Fruit fly (Drosophila melanogaster): ENCODE measurements around the gene vvl.

Gene vvl

DNA sequence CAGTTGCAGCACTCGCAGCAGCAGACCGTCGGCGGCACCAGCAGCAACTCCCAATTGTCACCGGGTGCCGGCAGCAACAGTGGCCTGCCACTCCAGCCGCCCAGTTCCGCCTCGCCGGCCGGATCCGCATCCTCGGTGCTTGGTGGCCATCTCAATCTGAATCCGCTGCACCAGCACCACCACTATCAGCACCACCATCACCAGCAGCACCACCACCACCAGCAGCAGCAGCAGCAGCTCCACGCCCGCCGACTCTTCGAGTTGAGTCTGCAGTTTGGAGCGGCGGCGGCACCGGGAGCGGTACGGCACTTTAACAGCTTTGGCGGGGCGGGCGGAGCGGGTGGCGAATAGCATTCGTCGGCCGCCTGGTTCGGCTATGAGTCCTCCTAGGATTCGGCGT lies 2.7 kb downstream of the vvl start:
- TF ChIP-seq Hr38 (GFP tag; optimal IDR thresholded peaks at IDR 0.05), result no peak
- TF ChIP-seq Gug (GFP tag; IDR thresholded peaks at IDR 0.05), result no peak
- no peak for TF ChIP-seq cyc (GFP tag; optimal IDR thresholded peaks at IDR 0.05)
- TF ChIP-seq CG8119 (GFP tag; IDR thresholded peaks at IDR 0.05), result no peak
- TF ChIP-seq CG15336 (GFP tag; IDR thresholded peaks at IDR 0.05), result no peak
- no peak for TF ChIP-seq Hr4 (GFP tag; optimal IDR thresholded peaks at IDR 0.05)
- no peak for TF ChIP-seq Eip75B (GFP tag; optimal IDR thresholded peaks at IDR 0.05)
- TF ChIP-seq Lpt (GFP tag; optimal IDR thresholded peaks at IDR 0.05), result no peak

dm6 chr3L:6797395-6798006 lies 7.5 kb downstream of the vvl start:
- peak; percentile 43 for TF ChIP-seq Eip78C (GFP tag)
- no peak for TF ChIP-seq net (GFP tag; optimal IDR thresholded peaks at IDR 0.05)
- TF ChIP-seq CG11902 (GFP tag; optimal IDR thresholded peaks at IDR 0.05), result no peak
- peak; percentile 8; the same call in 1 of the 2 replicates for TF ChIP-seq Gug (GFP tag; IDR thresholded peaks at IDR 0.05)
- peak; percentile 2 for TF ChIP-seq CG3032 (tag; optimal IDR thresholded peaks at IDR 0.05)
- no peak for TF ChIP-seq CG15336 (GFP tag; IDR thresholded peaks at IDR 0.05)
- peak; percentile 30 for TF ChIP-seq CG10631 (GFP tag; optimal IDR thresholded peaks at IDR 0.05)
- TF ChIP-seq CG8319 (GFP tag; optimal IDR thresholded peaks at IDR 0.05), result no peak
- TF ChIP-seq spab (GFP tag; optimal IDR thresholded peaks at IDR 0.05), result no peak
- TF ChIP-seq pdm3 (GFP tag; optimal IDR thresholded peaks at IDR 0.05), result no peak
- no peak for TF ChIP-seq CG11294 (GFP tag; IDR thresholded peaks at IDR 0.05)
- TF ChIP-seq svp (GFP tag), result no peak
- TF ChIP-seq CG11762 (GFP tag; optimal IDR thresholded peaks at IDR 0.05; ENCODE audit: insufficient read depth), result no peak
- no peak for TF ChIP-seq CG16779 (tag; optimal IDR thresholded peaks at IDR 0.05)
- TF ChIP-seq fkh (GFP tag; optimal IDR thresholded peaks at IDR 0.05), result no peak
- no peak for TF ChIP-seq esn (GFP tag; optimal IDR thresholded peaks at IDR 0.05)
- TF ChIP-seq fd59A (GFP tag; optimal IDR thresholded peaks at IDR 0.05), result no peak
- TF ChIP-seq CG6276 (GFP tag; optimal IDR thresholded peaks at IDR 0.05), result no peak
- TF ChIP-seq CG6792 (GFP tag; optimal IDR thresholded peaks at IDR 0.05), result no peak
- no peak for TF ChIP-seq Met (GFP tag; optimal IDR thresholded peaks at IDR 0.05)
- no peak for TF ChIP-seq Ets21C (GFP tag; optimal IDR thresholded peaks at IDR 0.05)
- no peak for TF ChIP-seq Lpt (GFP tag; optimal IDR thresholded peaks at IDR 0.05)
- no peak for TF ChIP-seq ss (GFP tag; optimal IDR thresholded peaks at IDR 0.05)
- TF ChIP-seq Ets96B (tag; optimal IDR thresholded peaks at IDR 0.05), result no peak
- no peak for TF ChIP-seq cyc (GFP tag; optimal IDR thresholded peaks at IDR 0.05)
- TF ChIP-seq Eip93F (GFP tag; optimal IDR thresholded peaks at IDR 0.05), result no peak
- TF ChIP-seq CG32006 (GFP tag; optimal IDR thresholded peaks at IDR 0.05), result peak; percentile 51
- TF ChIP-seq CG4318 (GFP tag; optimal IDR thresholded peaks at IDR 0.05), result no peak
- no peak for TF ChIP-seq Hr38 (GFP tag; optimal IDR thresholded peaks at IDR 0.05)
- TF ChIP-seq CG9139 (GFP tag; optimal IDR thresholded peaks at IDR 0.05), result no peak
- no peak for TF ChIP-seq CG34406 (GFP tag; optimal IDR thresholded peaks at IDR 0.05)

dm6 chr3L:6799550-6799949 lies 9.6 kb downstream of the vvl start:
- peak; percentile 31 for TF ChIP-seq achi (GFP tag; optimal IDR thresholded peaks at IDR 0.05)
- peak; percentile 19 for TF ChIP-seq spab (GFP tag; optimal IDR thresholded peaks at IDR 0.05)
- peak; percentile 17 for TF ChIP-seq Hr39 (GFP tag; optimal IDR thresholded peaks at IDR 0.05)
- peak; percentile 2 for TF ChIP-seq CG8632 (GFP tag; optimal IDR thresholded peaks at IDR 0.05)
- peak; percentile 50 for TF ChIP-seq Ets96B (tag; optimal IDR thresholded peaks at IDR 0.05)
- TF ChIP-seq salr (GFP tag; optimal IDR thresholded peaks at IDR 0.05), result peak in 1 of 2 experiments; percentile 12
- peak; percentile 64 for TF ChIP-seq Eip78C (GFP tag)
- no peak for TF ChIP-seq CG6854 (GFP tag; optimal IDR thresholded peaks at IDR 0.05)
- TF ChIP-seq CG6276 (GFP tag; optimal IDR thresholded peaks at IDR 0.05), result peak; percentile 11
- TF ChIP-seq CG1621 (tag; optimal IDR thresholded peaks at IDR 0.05), result no peak
- TF ChIP-seq cyc (GFP tag; optimal IDR thresholded peaks at IDR 0.05), result peak; percentile 43
- no peak for TF ChIP-seq Hr38 (GFP tag; optimal IDR thresholded peaks at IDR 0.05)
- peak; percentile 27 for TF ChIP-seq lz (GFP tag; optimal IDR thresholded peaks at IDR 0.05)
- peak; percentile 83 for TF ChIP-seq CG6163 (GFP tag; IDR thresholded peaks at IDR 0.05)
- peak; percentile 31 for TF ChIP-seq OdsH (GFP tag; optimal IDR thresholded peaks at IDR 0.05)
- TF ChIP-seq Ets21C (GFP tag; optimal IDR thresholded peaks at IDR 0.05), result no peak
- TF ChIP-seq Lpt (GFP tag; optimal IDR thresholded peaks at IDR 0.05), result peak; percentile 10
- peak; percentile 46 for TF ChIP-seq CG10631 (GFP tag; optimal IDR thresholded peaks at IDR 0.05)
- peak; percentile 24 for TF ChIP-seq CG31627 (GFP tag; optimal IDR thresholded peaks at IDR 0.05)
- TF ChIP-seq topi (GFP tag; optimal IDR thresholded peaks at IDR 0.05), result peak; percentile 24
- TF ChIP-seq Sox14 (GFP tag; optimal IDR thresholded peaks at IDR 0.05), result no peak
- peak; percentile 67 for TF ChIP-seq svp (GFP tag)
- TF ChIP-seq ss (GFP tag; optimal IDR thresholded peaks at IDR 0.05), result no peak
- TF ChIP-seq CG10669 (GFP tag; optimal IDR thresholded peaks at IDR 0.05), result peak; percentile 43
- TF ChIP-seq acj6 (GFP tag; optimal IDR thresholded peaks at IDR 0.05), result peak; percentile 20
- no peak for TF ChIP-seq CG16779 (tag; optimal IDR thresholded peaks at IDR 0.05)
